Worm (Caenorhabditis elegans) whole organism, young adult: ENCODE data around the gene rps-22.

Source experiments
- C17E4.6 ChIP-seq: fragments of 200-800 bp; sonication (Bioruptor generic); IDR thresholded peaks from 2 replicates; pipeline ENCODE4 v1.3.6; 2022; ENCODE audit warnings: missing genetic modification reagents, missing genetic modification characterization, missing compliant biosample characterization
- D2030.7 ChIP-seq: fragments of 200-800 bp; sonication (Bioruptor generic); IDR thresholded peaks from 2 replicates; pipeline ENCODE4 v1.3.6; 2022; ENCODE audit warnings: missing genetic modification reagents, missing genetic modification characterization, missing compliant biosample characterization
- F22D6.2 ChIP-seq: sonication (generic microtip); optimal IDR thresholded peaks from 2 replicates; lab custom pipeline; 2016; ENCODE audit warnings: mild to moderate bottlenecking, missing genetic modification characterization, missing compliant biosample characterization
- F33H1.4 ChIP-seq: fragments of 200-800 bp; sonication (Bioruptor generic); IDR thresholded peaks from 2 replicates; pipeline ENCODE4 v1.3.6; 2022; ENCODE audit warnings: missing genetic modification reagents, missing genetic modification characterization, missing compliant biosample characterization
- F49E8.2 ChIP-seq: sonication (generic microtip); optimal IDR thresholded peaks from 3 replicates; lab custom pipeline; 2017; ENCODE audit warnings: missing genetic modification characterization, mild to moderate bottlenecking, missing compliant biosample characterization, antibody characterized with exemption, moderate library complexity; ENCODE audit not compliant: insufficient read depth
- F52B5.7 ChIP-seq: sonication (generic microtip); optimal IDR thresholded peaks from 2 replicates; lab custom pipeline; 2016; ENCODE audit warnings: mild to moderate bottlenecking, missing genetic modification characterization, missing compliant biosample characterization
- F57C9.4 ChIP-seq: sonication (generic microtip); optimal IDR thresholded peaks from 2 replicates; lab custom pipeline; 2017; ENCODE audit warnings: mild to moderate bottlenecking, missing genetic modification characterization, missing compliant biosample characterization
- K11D2.4 ChIP-seq: fragments of 200-800 bp; sonication (Bioruptor generic); IDR thresholded peaks from 2 replicates; pipeline ENCODE4 v1.3.6; 2022; ENCODE audit warnings: missing genetic modification reagents, missing genetic modification characterization, missing compliant biosample characterization
- T26A5.8 ChIP-seq: sonication (generic microtip); optimal IDR thresholded peaks from 2 replicates; lab custom pipeline; 2016; ENCODE audit warnings: missing genetic modification characterization, missing compliant biosample characterization
- Y53F4B.3 ChIP-seq: fragments of 200-800 bp; sonication (Bioruptor generic); IDR thresholded peaks from 2 replicates; pipeline ENCODE4 v1.3.6; 2022; ENCODE audit warnings: missing genetic modification reagents, missing genetic modification characterization, missing compliant biosample characterization
- Y53G8AR.9 ChIP-seq: fragments of 200-800 bp; sonication (Bioruptor generic); conservative IDR thresholded peaks from 2 replicates; pipeline ENCODE4 v1.3.6; 2022; ENCODE audit warnings: missing genetic modification reagents, missing genetic modification characterization, missing compliant biosample characterization
- Y67H2A.10 ChIP-seq: fragments of 200-800 bp; sonication (Bioruptor generic); conservative IDR thresholded peaks from 2 replicates; pipeline ENCODE4 v1.3.6; 2022; ENCODE audit warnings: missing genetic modification reagents, missing genetic modification characterization, missing compliant biosample characterization
- Y79H2A.3 ChIP-seq: fragments of 200-800 bp; sonication (Bioruptor generic); conservative IDR thresholded peaks from 2 replicates; pipeline ENCODE4 v1.3.6; 2022; ENCODE audit warnings: missing genetic modification reagents, missing genetic modification characterization, missing compliant biosample characterization
- athp-1 ChIP-seq: sonication (generic microtip); optimal IDR thresholded peaks from 2 replicates; lab custom pipeline; 2017; ENCODE audit warnings: mild to moderate bottlenecking, missing genetic modification characterization, missing compliant biosample characterization
- attf-3 ChIP-seq: fragments of 200-800 bp; sonication (Bioruptor generic); conservative IDR thresholded peaks from 2 replicates; pipeline ENCODE4 v1.3.6; 2022; ENCODE audit warnings: missing genetic modification reagents, missing genetic modification characterization, missing compliant biosample characterization
- bed-1 ChIP-seq: fragments of 200-800 bp; sonication (Bioruptor generic); IDR thresholded peaks from 2 replicates; pipeline ENCODE4 v1.3.6; 2022; ENCODE audit warnings: missing genetic modification reagents, missing genetic modification characterization, missing compliant biosample characterization
- ceh-79 ChIP-seq: sonication (generic microtip); optimal IDR thresholded peaks from 2 replicates; lab custom pipeline; 2017; ENCODE audit warnings: mild to moderate bottlenecking, missing genetic modification characterization, missing compliant biosample characterization
- ceh-91 ChIP-seq: fragments of 200-800 bp; sonication (Bioruptor generic); IDR thresholded peaks from 2 replicates; pipeline ENCODE4 v1.3.6; 2022; ENCODE audit warnings: missing genetic modification reagents, missing genetic modification characterization, missing compliant biosample characterization
- chd-7 ChIP-seq: sonication (generic microtip); optimal IDR thresholded peaks from 2 replicates; lab custom pipeline; 2016; ENCODE audit warnings: mild to moderate bottlenecking, missing genetic modification characterization, moderate library complexity, missing compliant biosample characterization
- die-1 ChIP-seq: sonication (generic microtip); optimal IDR thresholded peaks from 2 replicates; lab custom pipeline; 2016; ENCODE audit warnings: missing genotype, mild to moderate bottlenecking, missing genetic modification characterization, missing compliant biosample characterization
- dpl-1 ChIP-seq: fragments of 150-350 bp; optimal IDR thresholded peaks from 2 replicates; lab custom pipeline; 2014; ENCODE audit warnings: missing biosample characterization, missing genetic modification reagents, missing genetic modification characterization
- egl-18 ChIP-seq: fragments of 200-800 bp; sonication (Bioruptor generic); IDR thresholded peaks from 2 replicates; pipeline ENCODE4 v1.3.6; 2022; ENCODE audit warnings: missing genetic modification reagents, missing genetic modification characterization, missing compliant biosample characterization
- fkh-3 ChIP-seq: sonication (generic microtip); optimal IDR thresholded peaks from 2 replicates; lab custom pipeline; 2016; ENCODE audit warnings: mild to moderate bottlenecking, missing genetic modification characterization, missing compliant biosample characterization
- hmg-20 ChIP-seq: fragments of 200-800 bp; sonication (Bioruptor generic); IDR thresholded peaks from 2 replicates; pipeline ENCODE4 v1.3.6; 2022; ENCODE audit warnings: missing genetic modification reagents, missing genetic modification characterization, missing compliant biosample characterization
- hsf-1 ChIP-seq: fragments of 200-800 bp; sonication (Bioruptor generic); IDR thresholded peaks from 2 replicates; pipeline ENCODE4 v1.3.6; 2022; ENCODE audit warnings: missing genetic modification reagents, missing genetic modification characterization, missing compliant biosample characterization
- lag-1 ChIP-seq: fragments of 200-800 bp; sonication (Bioruptor generic); IDR thresholded peaks from 2 replicates; pipeline ENCODE4 v1.3.6; 2022; ENCODE audit warnings: missing genetic modification reagents, missing genetic modification characterization, missing compliant biosample characterization
- let-607 ChIP-seq, 2 experiments: fragments of 200-800 bp in 1 of 2; sonication (Bioruptor generic) in 1 of 2; sonication (generic microtip) in 1 of 2; optimal IDR thresholded peaks; 2 replicates each; lab custom pipeline; 2016 to 2018; ENCODE audit warnings: mild to moderate bottlenecking in 2 of 2, missing compliant biosample characterization in 2 of 2, missing genetic modification characterization in 2 of 2, moderate library complexity in 2 of 2, missing genotype in 1 of 2
- lin-26 ChIP-seq: fragments of 200-800 bp; sonication (Bioruptor generic); IDR thresholded peaks from 2 replicates; pipeline ENCODE4 v1.3.6; 2022; ENCODE audit warnings: missing genetic modification reagents, missing genetic modification characterization, missing compliant biosample characterization
- lsl-1 ChIP-seq: fragments of 200-800 bp; sonication (Bioruptor generic); optimal IDR thresholded peaks from 2 replicates; lab custom pipeline; 2018; ENCODE audit warnings: mild to moderate bottlenecking, missing genetic modification characterization, moderate library complexity, missing compliant biosample characterization
- lsy-27 ChIP-seq: sonication (generic microtip); optimal IDR thresholded peaks from 2 replicates; lab custom pipeline; 2017; ENCODE audit warnings: missing genetic modification characterization, mild to moderate bottlenecking, missing compliant biosample characterization, antibody characterized with exemption, missing genotype, borderline replicate concordance; ENCODE audit not compliant: insufficient read depth
- madf-10 ChIP-seq: sonication (generic microtip); optimal IDR thresholded peaks from 2 replicates; lab custom pipeline; 2016; ENCODE audit warnings: mild to moderate bottlenecking, missing genetic modification characterization, missing compliant biosample characterization
- madf-6 ChIP-seq: fragments of 200-800 bp; sonication (Bioruptor generic); IDR thresholded peaks from 2 replicates; pipeline ENCODE4 v1.3.6; 2022; ENCODE audit warnings: missing genetic modification reagents, missing genetic modification characterization, missing compliant biosample characterization
- mxl-1 ChIP-seq: sonication (generic microtip); optimal IDR thresholded peaks from 2 replicates; lab custom pipeline; 2016; ENCODE audit warnings: missing genetic modification characterization, missing compliant biosample characterization
- nfya-1 ChIP-seq: sonication (generic microtip); optimal IDR thresholded peaks from 2 replicates; lab custom pipeline; 2017; ENCODE audit warnings: antibody characterized with exemption, missing compliant biosample characterization, missing genetic modification characterization, borderline replicate concordance; ENCODE audit not compliant: insufficient read depth
- nhr-90 ChIP-seq: sonication (generic microtip); optimal IDR thresholded peaks from 2 replicates; lab custom pipeline; 2016; ENCODE audit warnings: missing genotype, mild to moderate bottlenecking, missing genetic modification characterization, missing compliant biosample characterization
- pbrm-1 ChIP-seq: fragments of 200-800 bp; sonication (Bioruptor generic); IDR thresholded peaks from 2 replicates; pipeline ENCODE4 v1.3.6; 2022; ENCODE audit warnings: missing genetic modification reagents, missing genetic modification characterization, missing compliant biosample characterization
- pha-4 ChIP-seq: fragments of 150-350 bp; sonication (generic microtip); optimal IDR thresholded peaks from 2 replicates; lab custom pipeline; 2014; ENCODE audit warnings: missing biosample characterization, missing genetic modification reagents, missing genetic modification characterization
- rpc-1 ChIP-seq, 2 experiments: fragments of 150-350 bp in 1 of 2; sonication (generic microtip) in 1 of 2; optimal IDR thresholded peaks; 2 replicates each; lab custom pipeline; 2014 to 2018; ENCODE audit warnings: missing biosample characterization in 1 of 2, missing genetic modification characterization in 1 of 2, missing genetic modification reagents in 1 of 2, missing genotype in 1 of 2
- sea-2 ChIP-seq: fragments of 200-800 bp; sonication (Bioruptor generic); IDR thresholded peaks from 2 replicates; pipeline ENCODE4 v1.3.6; 2022; ENCODE audit warnings: missing genetic modification characterization, missing compliant biosample characterization
- snpc-1.1 ChIP-seq: sonication (generic microtip); optimal IDR thresholded peaks from 2 replicates; lab custom pipeline; 2017; ENCODE audit warnings: missing genetic modification characterization, mild to moderate bottlenecking, missing compliant biosample characterization, antibody characterized with exemption, moderate library complexity, missing genotype, missing genetic modification reagents; ENCODE audit not compliant: insufficient read depth
- snpc-1.3 ChIP-seq: sonication (generic microtip); optimal IDR thresholded peaks from 2 replicates; lab custom pipeline; 2017; ENCODE audit warnings: missing genetic modification characterization, mild to moderate bottlenecking, missing compliant biosample characterization, antibody characterized with exemption, moderate library complexity, missing genotype, missing genetic modification reagents; ENCODE audit not compliant: insufficient read depth
- somi-1 ChIP-seq: fragments of 200-800 bp; sonication (Bioruptor generic); optimal IDR thresholded peaks from 2 replicates; lab custom pipeline; 2018; ENCODE audit warnings: mild to moderate bottlenecking, missing genetic modification characterization, missing compliant biosample characterization
- unc-62 ChIP-seq: fragments of 150-350 bp; optimal IDR thresholded peaks from 2 replicates; lab custom pipeline; 2014; ENCODE audit warnings: missing biosample characterization, missing genetic modification reagents, missing genetic modification characterization
- zfh-2 ChIP-seq: fragments of 200-800 bp; sonication (Bioruptor generic); conservative IDR thresholded peaks from 2 replicates; pipeline ENCODE4 v1.3.6; 2022; ENCODE audit warnings: missing genetic modification reagents, missing genetic modification characterization, missing compliant biosample characterization
- ztf-25 ChIP-seq: fragments of 200-800 bp; sonication (Bioruptor generic); IDR thresholded peaks from 2 replicates; pipeline ENCODE4 v1.3.6; 2022; ENCODE audit warnings: missing genetic modification reagents, missing genetic modification characterization, missing compliant biosample characterization
- ztf-26 ChIP-seq: sonication (generic microtip); optimal IDR thresholded peaks from 2 replicates; lab custom pipeline; 2017; ENCODE audit warnings: missing genetic modification characterization, missing compliant biosample characterization
- ztf-28 ChIP-seq: fragments of 200-800 bp; sonication (Bioruptor generic); IDR thresholded peaks from 2 replicates; pipeline ENCODE4 v1.3.6; 2022; ENCODE audit warnings: missing genetic modification reagents, missing genetic modification characterization, missing compliant biosample characterization

Gene rps-22

ce11 chrIII:1921136-1921680 lies 29.1 kb upstream of the rps-22 start (continued):
- TF ChIP-seq Y53G8AR.9 (GFP tag; lab: Robert Waterston, UW) (peak; percentile 47; the same call in 1 of the 2 replicates), snpc-1.3 (peak; percentile 20), bed-1 (GFP tag; lab: Robert Waterston, UW) (0 out of 2 replicates have a peak, but pooled peaks have one; percentile 27), rpc-1 (optimal IDR thresholded peaks at IDR 0.05; lab: Kevin White, UChicago) (no peak), rpc-1 (tag; optimal IDR thresholded peaks at IDR 0.05; lab: Kevin White, UChicago) (no peak), K11D2.4 (peak; percentile 89), D2030.7 (no peak), lsl-1 (GFP tag; lab: Kevin White, UChicago) (no peak), ztf-26 (tag; lab: Kevin White, UChicago) (peak; percentile 94), dpl-1 (GFP tag; lab: Kevin White, UChicago) (no peak), fkh-3 (tag; lab: Kevin White, UChicago) (no peak), lsy-27 (tag; lab: Kevin White, UChicago) (no peak), F33H1.4 (GFP tag; lab: Robert Waterston, UW) (no peak), nhr-90 (peak; percentile 96), athp-1 (tag; lab: Kevin White, UChicago) (no peak), ztf-28 (GFP tag; lab: Robert Waterston, UW) (no peak), snpc-1.1 (no peak), T26A5.8 (tag; lab: Kevin White, UChicago) (no peak), egl-18 (no peak), unc-62 (peak; percentile 46), Y67H2A.10 (GFP tag; lab: Robert Waterston, UW) (no peak), zfh-2 (GFP tag; lab: Robert Waterston, UW) (peak; percentile 100), Y79H2A.3 (GFP tag; lab: Robert Waterston, UW) (no peak; the same call in 1 of the 2 replicates), ceh-91 (GFP tag; lab: Robert Waterston, UW) (no peak), lag-1 (GFP tag; lab: Robert Waterston, UW) (0 out of 2 replicates have a peak, but pooled peaks have one; percentile 18), F57C9.4 (no peak), F22D6.2 (tag; lab: Kevin White, UChicago) (peak; percentile 92), sea-2 (GFP tag; lab: Robert Waterston, UW) (0 out of 2 replicates have a peak, but pooled peaks have one; percentile 42), attf-3 (no peak; the same call in 1 of the 2 replicates), pbrm-1 (GFP tag; lab: Robert Waterston, UW) (peak; percentile 76), let-607 (tag; optimal IDR thresholded peaks at IDR 0.05; lab: Kevin White, UChicago) (peak; percentile 68 to 76), hmg-20 (peak; percentile 38; the same call in 1 of the 2 replicates), lin-26 (GFP tag; lab: Robert Waterston, UW) (peak; percentile 76), madf-10 (tag; lab: Kevin White, UChicago) (peak; percentile 93), ceh-79 (tag; lab: Kevin White, UChicago) (peak; percentile 14), C17E4.6 (GFP tag; lab: Robert Waterston, UW) (no peak), chd-7 (tag; lab: Kevin White, UChicago) (peak; percentile 98), somi-1 (GFP tag; lab: Kevin White, UChicago) (peak; percentile 100)

DNA sequence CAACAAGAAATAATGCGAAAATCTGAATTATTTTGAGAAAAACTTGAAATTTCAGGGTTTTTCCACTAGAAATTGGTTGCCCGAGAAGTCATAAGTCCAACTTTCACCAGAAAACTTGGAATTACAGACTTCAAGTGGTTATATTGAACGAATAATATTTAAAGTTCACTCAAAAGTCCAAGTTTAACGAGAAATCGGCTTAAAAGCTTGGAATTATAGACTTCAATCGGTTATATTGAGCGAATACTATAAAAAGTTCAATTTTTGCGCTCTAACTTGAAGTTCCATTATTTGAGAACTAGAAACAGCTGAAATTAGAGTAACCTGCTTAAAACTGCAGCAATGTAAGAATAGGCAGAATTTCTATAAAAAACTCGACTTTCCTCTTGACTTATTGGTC lies 28.3 kb upstream of the rps-22 start:
- TF ChIP-seq pha-4 (no peak), F49E8.2 (tag; lab: Kevin White, UChicago) (no peak), hsf-1 (GFP tag; lab: Robert Waterston, UW) (no peak), fkh-3 (tag; lab: Kevin White, UChicago) (no peak), mxl-1 (tag; lab: Kevin White, UChicago) (no peak), die-1 (no peak), madf-6 (GFP tag; lab: Robert Waterston, UW) (no peak), ztf-28 (GFP tag; lab: Robert Waterston, UW) (no peak), madf-10 (tag; lab: Kevin White, UChicago) (no peak), Y53G8AR.9 (GFP tag; lab: Robert Waterston, UW) (no peak), F52B5.7 (no peak), nfya-1 (tag; lab: Kevin White, UChicago) (no peak), Y53F4B.3 (GFP tag; lab: Robert Waterston, UW) (no peak), Y79H2A.3 (GFP tag; lab: Robert Waterston, UW) (no peak), ztf-25 (no peak)
- TF ChIP-seq, all 124 proteins: peak for 0
